Worm (Caenorhabditis elegans): ENCODE data around the gene cpg-8.

cpg-8 gene

ce11 chrV:4698675-4699074, 6.4 kb upstream of the cpg-8 start:
- TF ChIP-seq nhr-77 (tag; optimal IDR thresholded peaks at IDR 0.05) (no peak), nhr-10 (tag; optimal IDR thresholded peaks at IDR 0.05) (no peak), nhr-11 (tag; optimal IDR thresholded peaks at IDR 0.05) (no peak), gmeb-1 (tag; optimal IDR thresholded peaks at IDR 0.05) (no peak)

DNA sequence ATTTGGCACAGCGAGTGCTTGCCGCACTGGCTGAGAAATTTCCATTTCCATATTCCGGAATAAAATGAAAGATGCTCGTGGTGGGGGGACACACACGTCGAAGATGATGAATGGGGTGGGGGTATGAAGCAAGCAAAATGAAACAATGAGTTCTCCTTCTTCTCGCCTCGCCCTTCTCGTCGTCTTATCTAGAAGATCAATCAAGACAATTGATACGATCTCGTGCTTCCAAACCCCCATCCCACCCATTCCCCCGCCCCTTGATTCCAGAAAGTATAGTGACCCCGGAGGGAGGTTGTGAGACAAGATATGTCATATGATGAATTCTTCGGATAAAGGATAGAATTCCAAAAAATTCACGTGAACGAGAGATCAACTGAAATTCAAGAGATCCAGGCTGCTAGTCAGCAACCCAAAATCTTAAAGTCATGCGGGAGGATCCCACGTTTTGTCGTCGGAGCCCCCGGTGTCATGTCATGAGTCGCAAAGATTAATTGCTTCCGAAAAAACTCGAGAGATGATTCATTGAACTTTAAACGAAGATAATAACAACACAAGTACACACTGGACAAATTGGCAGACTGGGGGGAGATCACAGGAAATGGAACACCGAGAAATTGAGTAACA, 2.3 kb upstream of the cpg-8 start:
- TF ChIP-seq elt-3 (tag; optimal IDR thresholded peaks at IDR 0.05): no peak
- TF ChIP-seq nhr-23 (tag; optimal IDR thresholded peaks at IDR 0.05): peak; percentile 23
- TF ChIP-seq egl-27 (tag; optimal IDR thresholded peaks at IDR 0.05): no peak
- no peak for TF ChIP-seq ztf-11 (tag; optimal IDR thresholded peaks at IDR 0.05)
- TF ChIP-seq nhr-12 (tag; optimal IDR thresholded peaks at IDR 0.05): no peak
- no peak for TF ChIP-seq snpc-4 (tag; optimal IDR thresholded peaks at IDR 0.05)
- TF ChIP-seq sma-3 (GFP tag; optimal IDR thresholded peaks at IDR 0.05): no peak
- TF ChIP-seq unc-62 (GFP tag; optimal IDR thresholded peaks at IDR 0.05): no peak
- TF ChIP-seq aly-2 (tag; optimal IDR thresholded peaks at IDR 0.05): no peak
- TF ChIP-seq ztf-1 (GFP tag; conservative IDR thresholded peaks at IDR 0.05): no peak
- no peak for TF ChIP-seq mdl-1 (tag; optimal IDR thresholded peaks at IDR 0.05)
- TF ChIP-seq skn-1 (tag; optimal IDR thresholded peaks at IDR 0.05): no peak
- peak; percentile 29 for TF ChIP-seq nhr-129 (tag; optimal IDR thresholded peaks at IDR 0.05)
- no peak for TF ChIP-seq nhr-237 (tag; optimal IDR thresholded peaks at IDR 0.05)
- TF ChIP-seq blmp-1 (tag; optimal IDR thresholded peaks at IDR 0.05; ENCODE audit: insufficient read depth): no peak
- no peak for TF ChIP-seq lin-11 (tag; optimal IDR thresholded peaks at IDR 0.05)
- no peak for TF ChIP-seq peb-1 (tag; optimal IDR thresholded peaks at IDR 0.05)
- no peak for TF ChIP-seq ceh-16 (tag; optimal IDR thresholded peaks at IDR 0.05)
- TF ChIP-seq ceh-82 (tag; optimal IDR thresholded peaks at IDR 0.05): no peak
- TF ChIP-seq nhr-6 (tag; optimal IDR thresholded peaks at IDR 0.05): no peak
- TF ChIP-seq nhr-10 (tag; optimal IDR thresholded peaks at IDR 0.05): no peak
- TF ChIP-seq alr-1 (tag; optimal IDR thresholded peaks at IDR 0.05): no peak
- peak; percentile 6 for TF ChIP-seq ztf-4 (tag; optimal IDR thresholded peaks at IDR 0.05)
- TF ChIP-seq F13H6.1 (tag; optimal IDR thresholded peaks at IDR 0.05): peak; percentile 33
- peak; percentile 49 for TF ChIP-seq Y55F3AM.14 (GFP tag; optimal IDR thresholded peaks at IDR 0.05)
- no peak for TF ChIP-seq lin-13 (GFP tag; optimal IDR thresholded peaks at IDR 0.05)
- peak in 1 of 2 experiments; percentile 20 for TF ChIP-seq lsy-2 (tag; optimal IDR thresholded peaks at IDR 0.05)
- peak; percentile 10 for TF ChIP-seq elt-1 (tag; optimal IDR thresholded peaks at IDR 0.05)
- no peak for TF ChIP-seq zag-1 (tag; optimal IDR thresholded peaks at IDR 0.05)
- TF ChIP-seq mab-5 (tag; optimal IDR thresholded peaks at IDR 0.05): peak; percentile 20
- no peak for TF ChIP-seq sma-9 (GFP tag; optimal IDR thresholded peaks at IDR 0.05)
- no peak for TF ChIP-seq sma-9 (tag; optimal IDR thresholded peaks at IDR 0.05)
- no peak for TF ChIP-seq nhr-25 (tag; optimal IDR thresholded peaks at IDR 0.05)
- TF ChIP-seq nhr-21 (tag; optimal IDR thresholded peaks at IDR 0.05): no peak
- no peak for TF ChIP-seq ZK546.5 (tag; optimal IDR thresholded peaks at IDR 0.05)
- no peak for TF ChIP-seq nhr-77 (tag; optimal IDR thresholded peaks at IDR 0.05)
- TF ChIP-seq ama-1 (optimal IDR thresholded peaks at IDR 0.05): no peak
- TF ChIP-seq unc-39 (tag; optimal IDR thresholded peaks at IDR 0.05): no peak
- TF ChIP-seq lin-39 (tag; optimal IDR thresholded peaks at IDR 0.05): no peak
- no peak for TF ChIP-seq mbf-1 (tag; optimal IDR thresholded peaks at IDR 0.05)
- no peak for TF ChIP-seq dmd-4 (tag; optimal IDR thresholded peaks at IDR 0.05)
- no peak for TF ChIP-seq gmeb-1 (tag; optimal IDR thresholded peaks at IDR 0.05)
- no peak for TF ChIP-seq crh-2 (tag; optimal IDR thresholded peaks at IDR 0.05)
- peak; percentile 8 for TF ChIP-seq C34F6.9 (tag; optimal IDR thresholded peaks at IDR 0.05)
- no peak for TF ChIP-seq fos-1 (tag; optimal IDR thresholded peaks at IDR 0.05)
- no peak for TF ChIP-seq sem-4 (tag; optimal IDR thresholded peaks at IDR 0.05)
- TF ChIP-seq unc-55 (GFP tag; optimal IDR thresholded peaks at IDR 0.05): peak; percentile 26
- TF ChIP-seq nhr-11 (tag; optimal IDR thresholded peaks at IDR 0.05): no peak
- TF ChIP-seq R02D3.7 (tag; optimal IDR thresholded peaks at IDR 0.05): no peak
